Worm (Caenorhabditis elegans): ENCODE results near the gene mai-2.

mai-2 gene

ce11 chrIV:3385337-3386215 lies at the start of gene mai-2:
Gene mai-2 (plus strand): TSS chrIV:3385910.
- TF ChIP-seq lin-15B (tag; optimal IDR thresholded peaks at IDR 0.05) (no peak), lsy-2 (tag; optimal IDR thresholded peaks at IDR 0.05) (peak in 1 of 2 experiments; percentile 77), snpc-4 (tag; optimal IDR thresholded peaks at IDR 0.05) (no peak), php-3 (GFP tag; IDR thresholded peaks at IDR 0.05) (0 out of 2 replicates have a peak, but pooled peaks have one; percentile 38), spr-1 (tag; optimal IDR thresholded peaks at IDR 0.05) (no peak), mep-1 (tag; optimal IDR thresholded peaks at IDR 0.05) (peak; percentile 18), F49E8.2 (tag; optimal IDR thresholded peaks at IDR 0.05; ENCODE audit: borderline replicate concordance) (no peak), zip-11 (GFP tag; IDR thresholded peaks at IDR 0.05) (no peak), T20F7.1 (GFP tag; optimal IDR thresholded peaks at IDR 0.05) (peak; percentile 39), nhr-237 (tag; optimal IDR thresholded peaks at IDR 0.05) (no peak), lir-3 (tag; optimal IDR thresholded peaks at IDR 0.05) (no peak), nhr-77 (tag; optimal IDR thresholded peaks at IDR 0.05) (peak; percentile 18), hlh-30 (tag; optimal IDR thresholded peaks at IDR 0.05; ENCODE audit: insufficient read depth) (peak; percentile 91), nhr-28 (tag; optimal IDR thresholded peaks at IDR 0.05) (peak; percentile 29), ceh-44 (GFP tag; IDR thresholded peaks at IDR 0.05) (no peak), nhr-76 (tag; optimal IDR thresholded peaks at IDR 0.05) (no peak), tra-1 (GFP tag; IDR thresholded peaks at IDR 0.05) (no peak), daf-8 (GFP tag; IDR thresholded peaks at IDR 0.05) (no peak), nhr-6 (tag; optimal IDR thresholded peaks at IDR 0.05) (peak; percentile 42), mes-2 (tag; optimal IDR thresholded peaks at IDR 0.05; ENCODE audit: poor library complexity, severe bottlenecking) (peak; percentile 73), aha-1 (tag) (peak; percentile 93), arid-1 (GFP tag; conservative IDR thresholded peaks at IDR 0.05) (no peak), T26A8.4 (GFP tag; IDR thresholded peaks at IDR 0.05) (no peak), mdl-1 (tag; optimal IDR thresholded peaks at IDR 0.05) (peak in 1 of 2 experiments; percentile 14), rbr-2 (tag; optimal IDR thresholded peaks at IDR 0.05) (peak; percentile 6), duxl-1 (tag; optimal IDR thresholded peaks at IDR 0.05; ENCODE audit: poor library complexity) (peak; percentile 10), unc-39 (tag; optimal IDR thresholded peaks at IDR 0.05) (no peak), daf-16 (GFP tag; optimal IDR thresholded peaks at IDR 0.05) (no peak), daf-16 (tag; optimal IDR thresholded peaks at IDR 0.05) (peak; percentile 77), Y75B8A.6 (GFP tag; IDR thresholded peaks at IDR 0.05) (no peak), ztf-7 (tag; optimal IDR thresholded peaks at IDR 0.05) (no peak), nhr-25 (tag; optimal IDR thresholded peaks at IDR 0.05; ENCODE audit: borderline replicate concordance, insufficient read depth) (peak; percentile 28), ama-1 (optimal IDR thresholded peaks at IDR 0.05) (peak; percentile 74), snpc-1.2 (GFP tag; IDR thresholded peaks at IDR 0.05) (no peak), hmg-1.1 (GFP tag; IDR thresholded peaks at IDR 0.05) (peak; percentile 53), fos-1 (tag; optimal IDR thresholded peaks at IDR 0.05) (no peak), dpl-1 (GFP tag; optimal IDR thresholded peaks at IDR 0.05) (peak; percentile 87), hif-1 (tag; optimal IDR thresholded peaks at IDR 0.05) (peak; percentile 76 to 97), nhr-42 (GFP tag; IDR thresholded peaks at IDR 0.05) (no peak), madf-9 (GFP tag; conservative IDR thresholded peaks at IDR 0.05) (peak; percentile 30; the same call in 1 of the 2 replicates), set-16 (GFP tag; IDR thresholded peaks at IDR 0.05) (peak; percentile 98), hlh-11 (tag; optimal IDR thresholded peaks at IDR 0.05) (peak; percentile 26), pha-4 (GFP tag; IDR thresholded peaks at IDR 0.05) (peak; percentile 62; the same call in 1 of the 2 replicates), pha-4 (tag; optimal IDR thresholded peaks at IDR 0.05) (no peak), ceh-20 (GFP tag; IDR thresholded peaks at IDR 0.05) (0 out of 2 replicates have a peak, but pooled peaks have one; percentile 20), dve-1 (tag; optimal IDR thresholded peaks at IDR 0.05; ENCODE audit: insufficient read depth) (peak; percentile 58), fkh-10 (GFP tag; optimal IDR thresholded peaks at IDR 0.05) (no peak)
